Worm (Caenorhabditis elegans): ENCODE data around the gene ZK697.14.

DNA sequence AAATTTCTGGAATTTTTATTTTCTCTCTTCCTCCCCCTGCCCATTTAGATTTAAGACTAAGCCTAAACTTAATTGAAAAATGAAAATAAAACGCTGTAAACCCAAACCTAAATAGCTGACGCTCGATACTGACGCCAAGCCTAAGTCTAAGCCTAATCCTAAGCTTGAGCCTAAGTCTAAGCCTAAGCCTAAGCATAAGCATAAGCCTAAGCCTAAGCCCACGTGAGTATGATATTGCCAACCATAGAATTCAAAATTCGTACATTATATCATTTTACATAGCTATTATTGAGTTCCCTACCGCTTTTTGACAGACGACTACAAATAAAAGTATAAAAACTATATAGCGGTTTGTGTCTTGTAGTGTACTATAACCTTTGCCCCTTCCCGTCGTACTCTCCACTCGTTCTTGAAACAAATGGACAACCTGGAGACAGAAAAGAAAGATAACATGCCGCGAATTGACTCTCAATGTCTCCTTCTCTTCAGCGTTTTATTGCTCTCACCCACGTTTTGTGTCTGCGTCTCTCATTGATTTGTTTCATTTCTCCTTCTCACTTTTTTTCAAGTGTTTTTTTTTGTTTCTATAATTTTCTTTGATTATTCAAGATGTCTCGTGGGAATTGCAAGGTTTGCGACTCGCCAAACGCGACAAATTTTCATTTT is 12.2 kb downstream of the ZK697.14 start, which contains the start of gene nhr-256:
- TF ChIP-seq klf-2 (GFP tag; conservative IDR thresholded peaks at IDR 0.05) (no peak), ref-1 (GFP tag; conservative IDR thresholded peaks at IDR 0.05) (no peak), tab-1 (GFP tag; IDR thresholded peaks at IDR 0.05) (no peak), cog-1 (tag; optimal IDR thresholded peaks at IDR 0.05) (peak; percentile 49), flt-1 (GFP tag; IDR thresholded peaks at IDR 0.05) (no peak), T22C8.4 (GFP tag; IDR thresholded peaks at IDR 0.05) (no peak), ztf-29 (GFP tag; IDR thresholded peaks at IDR 0.05) (peak; percentile 76; the same call in 1 of the 2 replicates), med-1 (GFP tag; optimal IDR thresholded peaks at IDR 0.05; ENCODE audit: insufficient read depth) (no peak)

All from whole organism, midembryonic.